Worm (Caenorhabditis elegans) whole organism, young adult: ENCODE data around the gene math-7.

ENCODE experiments used
- B0035.1 ChIP-seq: sonication (generic microtip); optimal IDR thresholded peaks from 2 replicates; lab custom pipeline; 2016; ENCODE audit warnings: missing genetic modification characterization, mild to moderate bottlenecking, missing compliant biosample characterization, missing genotype, missing genetic modification reagents
- D2030.7 ChIP-seq: fragments of 200-800 bp; sonication (Bioruptor generic); IDR thresholded peaks from 2 replicates; pipeline ENCODE4 v1.3.6; 2022; ENCODE audit warnings: missing genetic modification reagents, missing genetic modification characterization, missing compliant biosample characterization
- F22D6.2 ChIP-seq: sonication (generic microtip); optimal IDR thresholded peaks from 2 replicates; lab custom pipeline; 2016; ENCODE audit warnings: mild to moderate bottlenecking, missing genetic modification characterization, missing compliant biosample characterization
- egl-44 ChIP-seq: fragments of 200-800 bp; sonication (Bioruptor generic); IDR thresholded peaks from 2 replicates; pipeline ENCODE4 v1.3.6; 2022; ENCODE audit warnings: missing genetic modification reagents, missing genetic modification characterization, missing compliant biosample characterization
- hrde-1 ChIP-seq: sonication (generic microtip); optimal IDR thresholded peaks from 2 replicates; lab custom pipeline; 2016; ENCODE audit warnings: missing genetic modification characterization, mild to moderate bottlenecking, missing compliant biosample characterization, moderate library complexity, missing genotype, missing genetic modification reagents, borderline replicate concordance
- lin-40 ChIP-seq: sonication (generic microtip); optimal IDR thresholded peaks from 2 replicates; lab custom pipeline; 2016; ENCODE audit warnings: missing genetic modification characterization, mild to moderate bottlenecking, missing compliant biosample characterization, missing genotype, missing genetic modification reagents
- madf-3 ChIP-seq: fragments of 200-800 bp; sonication (Bioruptor generic); IDR thresholded peaks from 2 replicates; pipeline ENCODE4 v1.3.6; 2022; ENCODE audit warnings: missing genetic modification reagents, missing genetic modification characterization, missing compliant biosample characterization
- pha-4 ChIP-seq: fragments of 150-350 bp; sonication (generic microtip); optimal IDR thresholded peaks from 2 replicates; lab custom pipeline; 2014; ENCODE audit warnings: missing biosample characterization, missing genetic modification reagents, missing genetic modification characterization
- rec-8 ChIP-seq, 2 experiments: sonication (generic microtip); optimal IDR thresholded peaks; 2 replicates each; lab custom pipeline; 2016; ENCODE audit warnings: mild to moderate bottlenecking in 2 of 2, missing genetic modification characterization in 2 of 2, missing genetic modification reagents in 2 of 2, missing genotype in 2 of 2, missing biosample characterization in 1 of 2, missing compliant biosample characterization in 1 of 2, moderate library complexity in 1 of 2
- sdz-38 ChIP-seq: sonication (generic microtip); optimal IDR thresholded peaks from 2 replicates; lab custom pipeline; 2016; ENCODE audit warnings: missing genotype, missing genetic modification characterization, missing compliant biosample characterization

- no peak for TF ChIP-seq madf-3
- TF ChIP-seq sdz-38 (tag; lab: Kevin White, UChicago), result no peak
- TF ChIP-seq rec-8 (tag; optimal IDR thresholded peaks at IDR 0.05; lab: Kevin White, UChicago), result no peak
- TF ChIP-seq B0035.1, result no peak
- no peak for TF ChIP-seq F22D6.2 (tag; lab: Kevin White, UChicago)
- TF ChIP-seq lin-40 (tag; lab: Kevin White, UChicago), result no peak
- TF ChIP-seq pha-4 (tag; lab: Kevin White, UChicago), result no peak
- TF ChIP-seq D2030.7 (GFP tag; lab: Robert Waterston, UW), result no peak
- no peak for TF ChIP-seq egl-44
- TF ChIP-seq hrde-1 (tag; lab: Kevin White, UChicago), result no peak
These were observed 15.7 kb upstream of the math-7 start, which contains the start of gene math-23 for ce11 chrII:1901981-1902380.
